Worm (Caenorhabditis elegans): ENCODE measurements around the gene Y67H2A.7.

The Y67H2A.7 gene

DNA sequence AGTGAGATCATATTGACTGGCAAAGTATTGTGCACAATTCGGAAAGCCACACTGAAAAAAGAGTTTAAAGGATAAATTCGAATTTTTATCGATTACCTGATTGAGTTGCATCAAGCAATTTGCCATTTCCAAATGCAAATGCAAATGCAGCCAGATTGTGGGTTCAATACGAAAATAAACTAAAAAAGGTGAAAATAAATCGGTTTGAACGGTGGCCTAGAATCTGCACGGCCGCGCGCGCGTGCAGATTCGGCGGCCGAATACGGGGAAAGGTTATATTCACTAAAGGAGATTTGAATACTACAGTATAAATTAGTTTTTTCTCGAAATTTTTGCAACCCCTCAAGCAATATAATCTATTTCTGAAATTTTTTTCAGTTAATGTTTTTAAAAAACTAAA is 14.2 kb upstream of the Y67H2A.7 start, which contains the start of gene Y67H2A.10:
Y67H2A.10 (minus strand) TSS at position 184 of the 400 bp plus-strand sequence.
- TF ChIP-seq attf-5 (GFP tag; optimal IDR thresholded peaks at IDR 0.05) (peak; percentile 16), ceh-58 (GFP tag; IDR thresholded peaks at IDR 0.05) (no peak), efl-1 (GFP tag; optimal IDR thresholded peaks at IDR 0.05) (peak; percentile 21), cebp-2 (GFP tag; IDR thresholded peaks at IDR 0.05) (0 out of 2 replicates have a peak, but pooled peaks have one; percentile 51)

DNA sequence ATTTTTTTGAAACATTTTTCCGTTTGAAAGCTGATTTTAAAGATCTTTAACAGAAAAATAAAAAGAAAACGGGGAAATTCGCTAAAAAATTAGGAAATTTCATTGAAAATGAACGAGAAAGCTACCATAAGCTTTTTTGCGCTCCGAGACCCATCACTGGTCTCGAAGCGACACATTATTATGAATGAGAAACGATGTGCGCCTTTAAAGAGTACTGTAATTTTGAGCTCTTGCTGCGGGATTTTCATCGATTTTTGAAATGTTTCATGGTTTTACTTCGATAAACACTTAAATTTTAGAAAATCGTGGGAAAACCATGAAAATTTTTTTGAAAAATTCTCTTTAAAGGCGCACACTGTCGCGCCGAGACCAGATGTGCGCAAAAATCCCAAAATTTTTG is 13.3 kb upstream of the Y67H2A.7 start:
- TF ChIP-seq snpc-4 (GFP tag; optimal IDR thresholded peaks at IDR 0.05) (no peak), snpc-4 (tag; optimal IDR thresholded peaks at IDR 0.05) (peak in 1 of 4 experiments; percentile 43), F33H1.4 (GFP tag; IDR thresholded peaks at IDR 0.05) (peak; percentile 77), B0261.1 (tag; optimal IDR thresholded peaks at IDR 0.05) (no peak), attf-3 (GFP tag; conservative IDR thresholded peaks at IDR 0.05) (no peak), ceh-91 (GFP tag; IDR thresholded peaks at IDR 0.05) (0 out of 2 replicates have a peak, but pooled peaks have one; percentile 24), xnd-1 (tag; optimal IDR thresholded peaks at IDR 0.05) (peak; percentile 20), madf-6 (GFP tag; IDR thresholded peaks at IDR 0.05) (peak; percentile 48; the same call in 1 of the 2 replicates), lsl-1 (GFP tag; optimal IDR thresholded peaks at IDR 0.05) (peak; percentile 81), ceh-27 (GFP tag; optimal IDR thresholded peaks at IDR 0.05) (no peak), F49E8.2 (tag; optimal IDR thresholded peaks at IDR 0.05; ENCODE audit: insufficient read depth) (peak; percentile 54), dpl-1 (GFP tag; optimal IDR thresholded peaks at IDR 0.05) (peak; percentile 4), D2030.7 (GFP tag; IDR thresholded peaks at IDR 0.05) (peak; percentile 50; the same call in 1 of the 2 replicates)

DNA sequence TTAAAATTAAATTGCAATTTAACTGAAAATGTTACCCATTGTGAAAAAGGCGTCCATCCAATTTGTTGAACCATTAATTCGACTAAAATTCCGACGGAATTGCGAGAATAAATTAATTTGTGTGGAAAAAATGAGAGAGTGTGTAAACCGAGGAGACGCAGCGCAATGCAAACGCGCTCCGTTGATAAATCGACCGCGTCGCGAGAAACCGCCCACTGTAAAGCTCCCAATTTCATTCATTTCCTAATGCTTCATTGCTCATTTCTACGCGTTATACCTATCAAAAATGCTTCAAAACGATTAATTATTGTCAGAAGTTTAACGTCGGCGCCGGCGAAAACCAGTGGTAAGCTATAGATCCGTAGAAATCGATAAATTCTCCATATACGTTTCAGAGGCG is 5.8 kb upstream of the Y67H2A.7 start, which contains the start of the genes Y67H2A.2 and micu-1:
Y67H2A.2 (minus strand) TSS at position 74 of the 400 bp plus-strand sequence.
micu-1 (plus strand) TSS at position 181 of the 400 bp plus-strand sequence.
- no peak for TF ChIP-seq T07F8.4 (tag; optimal IDR thresholded peaks at IDR 0.05)
- TF ChIP-seq snpc-3.4 (tag; optimal IDR thresholded peaks at IDR 0.05) = peak; percentile 11
- peak; percentile 9 for TF ChIP-seq attf-5 (GFP tag; optimal IDR thresholded peaks at IDR 0.05)
- TF ChIP-seq Y95B8A.8 (GFP tag; IDR thresholded peaks at IDR 0.05) = no peak
- TF ChIP-seq hmg-1.2 (GFP tag; IDR thresholded peaks at IDR 0.05) = peak; percentile 99
- no peak for TF ChIP-seq snpc-4 (GFP tag; optimal IDR thresholded peaks at IDR 0.05)
- TF ChIP-seq snpc-4 (tag; optimal IDR thresholded peaks at IDR 0.05) = peak in 2 of 4 experiments; percentile 30 to 59
- TF ChIP-seq nfya-2 (GFP tag; IDR thresholded peaks at IDR 0.05) = no peak
- TF ChIP-seq tlf-1 (GFP tag; optimal IDR thresholded peaks at IDR 0.05) = no peak
- TF ChIP-seq F33H1.4 (GFP tag; IDR thresholded peaks at IDR 0.05) = peak; percentile 50
- no peak for TF ChIP-seq efl-1 (GFP tag; optimal IDR thresholded peaks at IDR 0.05)
- no peak for TF ChIP-seq lsy-27 (tag; optimal IDR thresholded peaks at IDR 0.05; ENCODE audit: borderline replicate concordance, insufficient read depth)
- TF ChIP-seq sdz-38 (tag; optimal IDR thresholded peaks at IDR 0.05) = no peak
- TF ChIP-seq rec-8 (tag; optimal IDR thresholded peaks at IDR 0.05) = no peak
- TF ChIP-seq dox-1 (GFP tag; IDR thresholded peaks at IDR 0.05) = peak; percentile 47
- TF ChIP-seq tbp1 (GFP tag; optimal IDR thresholded peaks at IDR 0.05) = peak; percentile 36
- peak; percentile 16; the same call in 1 of the 2 replicates for TF ChIP-seq K11D2.4 (GFP tag; IDR thresholded peaks at IDR 0.05)
- TF ChIP-seq ceh-79 (tag; optimal IDR thresholded peaks at IDR 0.05) = no peak
- peak; percentile 99 for TF ChIP-seq mcd-1 (GFP tag; IDR thresholded peaks at IDR 0.05)
- TF ChIP-seq ekl-4 (GFP tag; IDR thresholded peaks at IDR 0.05) = no peak
- no peak for TF ChIP-seq mxl-1 (tag; optimal IDR thresholded peaks at IDR 0.05)
- no peak for TF ChIP-seq K12H6.12 (tag; optimal IDR thresholded peaks at IDR 0.05)
- TF ChIP-seq Y53F4B.3 (GFP tag; IDR thresholded peaks at IDR 0.05) = no peak
- TF ChIP-seq cebp-2 (GFP tag; IDR thresholded peaks at IDR 0.05) = no peak
- TF ChIP-seq ceh-40 (GFP tag; IDR thresholded peaks at IDR 0.05) = no peak
- TF ChIP-seq ztf-18 (tag; optimal IDR thresholded peaks at IDR 0.05) = no peak
- TF ChIP-seq lin-35 (GFP tag; optimal IDR thresholded peaks at IDR 0.05) = peak in 1 of 3 experiments; percentile 34
- TF ChIP-seq D2030.7 (GFP tag; IDR thresholded peaks at IDR 0.05) = peak; percentile 23; the same call in 1 of the 2 replicates
- TF ChIP-seq lsl-1 (GFP tag; optimal IDR thresholded peaks at IDR 0.05) = peak; percentile 40
- TF ChIP-seq hsf-1 (GFP tag; IDR thresholded peaks at IDR 0.05) = no peak
- no peak for TF ChIP-seq ceh-91 (GFP tag; IDR thresholded peaks at IDR 0.05)
- no peak for TF ChIP-seq F37B4.10 (GFP tag; IDR thresholded peaks at IDR 0.05)
- no peak for TF ChIP-seq atf-7 (tag; optimal IDR thresholded peaks at IDR 0.05)
- TF ChIP-seq F23B12.7 (tag; optimal IDR thresholded peaks at IDR 0.05; ENCODE audit: insufficient read depth) = peak; percentile 3
- no peak for TF ChIP-seq nhr-90 (tag; optimal IDR thresholded peaks at IDR 0.05)
- TF ChIP-seq F22D6.2 (tag; optimal IDR thresholded peaks at IDR 0.05) = no peak
